Worm (Caenorhabditis elegans) whole organism, mixed stage, embryonic: ENCODE measurements around the gene Y44F5A.1.
A peak's percentile ranks its signal among the peaks of the same experiment; 100 is the strongest.

Experiments used
- M03D4.4 ChIP-seq: sonication (generic microtip); optimal IDR thresholded peaks from 2 replicates; lab custom pipeline; 2017; ENCODE audit warnings: mild to moderate bottlenecking, missing genetic modification characterization, missing compliant biosample characterization
- bed-3 ChIP-seq: fragments of 200-800 bp; sonication (Bioruptor generic); optimal IDR thresholded peaks from 3 replicates; lab custom pipeline; 2018; ENCODE audit warnings: mild to moderate bottlenecking, missing genetic modification characterization, moderate library complexity, missing compliant biosample characterization
- blmp-1 ChIP-seq: fragments of 150-350 bp; optimal IDR thresholded peaks from 2 replicates; lab custom pipeline; 2014; ENCODE audit warnings: missing biosample characterization, missing genetic modification characterization
- ceh-39 ChIP-seq: fragments of 150-350 bp; optimal IDR thresholded peaks from 2 replicates; lab custom pipeline; 2014; ENCODE audit warnings: missing biosample characterization, missing genetic modification characterization
- ceh-43 ChIP-seq: fragments of 200-800 bp; sonication (Bioruptor generic); optimal IDR thresholded peaks from 2 replicates; lab custom pipeline; 2018; ENCODE audit warnings: mild to moderate bottlenecking, missing genetic modification characterization, moderate library complexity, missing compliant biosample characterization
- ceh-83 ChIP-seq: fragments of 200-800 bp; sonication (Bioruptor generic); optimal IDR thresholded peaks from 2 replicates; lab custom pipeline; 2018; ENCODE audit warnings: mild to moderate bottlenecking, missing genetic modification characterization, missing compliant biosample characterization
- ces-1 ChIP-seq: fragments of 150-350 bp; optimal IDR thresholded peaks from 2 replicates; lab custom pipeline; 2014; ENCODE audit warnings: missing biosample characterization, missing genetic modification reagents, missing genetic modification characterization
- cnd-1 ChIP-seq: fragments of 200-800 bp; sonication (Bioruptor generic); optimal IDR thresholded peaks from 2 replicates; lab custom pipeline; 2018; ENCODE audit warnings: mild to moderate bottlenecking, missing genetic modification characterization, missing compliant biosample characterization
- drap-1 ChIP-seq: fragments of 200-800 bp; sonication (Bioruptor generic); optimal IDR thresholded peaks from 3 replicates; lab custom pipeline; 2018; ENCODE audit warnings: mild to moderate bottlenecking, missing genetic modification characterization, missing compliant biosample characterization
- elt-1 ChIP-seq: sonication (generic microtip); optimal IDR thresholded peaks from 2 replicates; lab custom pipeline; 2017; ENCODE audit warnings: missing genetic modification characterization, mild to moderate bottlenecking, missing compliant biosample characterization, antibody characterized with exemption, moderate library complexity, borderline replicate concordance; ENCODE audit not compliant: insufficient read depth
- elt-3 ChIP-seq: fragments of 150-350 bp; optimal IDR thresholded peaks from 2 replicates; lab custom pipeline; 2014; ENCODE audit warnings: missing biosample characterization, missing genetic modification characterization
- flh-1 ChIP-seq: fragments of 200-800 bp; sonication (Bioruptor generic); optimal IDR thresholded peaks from 2 replicates; lab custom pipeline; 2018; ENCODE audit warnings: mild to moderate bottlenecking, missing genetic modification characterization, moderate library complexity, missing compliant biosample characterization
- ham-2 ChIP-seq: fragments of 200-800 bp; sonication (Bioruptor generic); optimal IDR thresholded peaks from 2 replicates; lab custom pipeline; 2018; ENCODE audit warnings: mild to moderate bottlenecking, missing genetic modification characterization, missing compliant biosample characterization
- hlh-1 ChIP-seq: fragments of 150-350 bp; optimal IDR thresholded peaks from 2 replicates; lab custom pipeline; 2014; ENCODE audit warnings: missing biosample characterization, missing genetic modification reagents, missing genetic modification characterization
- lin-13 ChIP-seq: fragments of 150-350 bp; optimal IDR thresholded peaks from 2 replicates; lab custom pipeline; 2014; ENCODE audit warnings: missing biosample characterization, missing genetic modification characterization
- lin-32 ChIP-seq: fragments of 200-800 bp; sonication (Bioruptor generic); optimal IDR thresholded peaks from 2 replicates; lab custom pipeline; 2018; ENCODE audit warnings: mild to moderate bottlenecking, missing genetic modification characterization, missing compliant biosample characterization
- lsy-2 ChIP-seq: fragments of 150-350 bp; optimal IDR thresholded peaks from 2 replicates; lab custom pipeline; 2014; ENCODE audit warnings: missing biosample characterization, missing genetic modification characterization
- mab-5 ChIP-seq: fragments of 150-350 bp; optimal IDR thresholded peaks from 2 replicates; lab custom pipeline; 2014; ENCODE audit warnings: missing biosample characterization, missing genetic modification characterization
- mep-1 ChIP-seq: fragments of 150-350 bp; optimal IDR thresholded peaks from 2 replicates; lab custom pipeline; 2017; ENCODE audit warnings: missing biosample characterization, missing genetic modification reagents, missing genetic modification characterization, inconsistent platforms
- mls-2 ChIP-seq: sonication (generic microtip); optimal IDR thresholded peaks from 2 replicates; lab custom pipeline; 2016; ENCODE audit warnings: mild to moderate bottlenecking, missing genetic modification characterization, moderate library complexity, missing compliant biosample characterization
- nhr-12 ChIP-seq: fragments of 150-350 bp; optimal IDR thresholded peaks from 2 replicates; lab custom pipeline; 2014; ENCODE audit warnings: missing biosample characterization, missing genetic modification characterization
- nhr-2 ChIP-seq: fragments of 150-350 bp; optimal IDR thresholded peaks from 2 replicates; lab custom pipeline; 2014; ENCODE audit warnings: missing biosample characterization, missing genetic modification characterization
- nhr-237 ChIP-seq: fragments of 150-350 bp; optimal IDR thresholded peaks from 2 replicates; lab custom pipeline; 2014; ENCODE audit warnings: missing biosample characterization, missing genetic modification characterization
- nhr-28 ChIP-seq: fragments of 150-350 bp; optimal IDR thresholded peaks from 2 replicates; lab custom pipeline; 2014; ENCODE audit warnings: missing biosample characterization, missing genetic modification characterization
- nhr-76 ChIP-seq: sonication (generic microtip); optimal IDR thresholded peaks from 2 replicates; lab custom pipeline; 2017; ENCODE audit warnings: missing biosample characterization, missing genetic modification characterization
- pha-4 ChIP-seq: fragments of 150-350 bp; optimal IDR thresholded peaks from 2 replicates; lab custom pipeline; 2018; ENCODE audit warnings: missing biosample characterization, missing genetic modification reagents, missing genetic modification characterization
- sem-2 ChIP-seq: fragments of 200-800 bp; sonication (Bioruptor generic); optimal IDR thresholded peaks from 2 replicates; lab custom pipeline; 2018; ENCODE audit warnings: mild to moderate bottlenecking, missing genetic modification characterization, missing compliant biosample characterization
- snpc-4 ChIP-seq: fragments of 150-350 bp; optimal IDR thresholded peaks from 2 replicates; lab custom pipeline; 2014; ENCODE audit warnings: missing biosample characterization, missing genetic modification characterization
- sptf-1 ChIP-seq: sonication (generic microtip); optimal IDR thresholded peaks from 2 replicates; lab custom pipeline; 2017; ENCODE audit warnings: mild to moderate bottlenecking, missing genetic modification characterization, moderate library complexity, missing compliant biosample characterization
- tbx-8 ChIP-seq: fragments of 200-800 bp; sonication (Bioruptor generic); optimal IDR thresholded peaks from 2 replicates; lab custom pipeline; 2018; ENCODE audit warnings: mild to moderate bottlenecking, missing genetic modification characterization, moderate library complexity, missing compliant biosample characterization
- unc-120 ChIP-seq: sonication (generic microtip); optimal IDR thresholded peaks from 2 replicates; lab custom pipeline; 2017; ENCODE audit warnings: missing genetic modification characterization, missing compliant biosample characterization; ENCODE audit not compliant: poor library complexity, severe bottlenecking
- unc-39 ChIP-seq: fragments of 150-350 bp; optimal IDR thresholded peaks from 2 replicates; lab custom pipeline; 2014; ENCODE audit warnings: missing biosample characterization, missing genetic modification characterization
- unc-62 ChIP-seq: fragments of 150-350 bp; optimal IDR thresholded peaks from 2 replicates; lab custom pipeline; 2014; ENCODE audit warnings: missing biosample characterization, missing genetic modification reagents, missing genetic modification characterization
- zip-8 ChIP-seq: fragments of 150-350 bp; optimal IDR thresholded peaks from 2 replicates; lab custom pipeline; 2014; ENCODE audit warnings: missing biosample characterization, missing genetic modification characterization
- ztf-11 ChIP-seq: fragments of 150-350 bp; optimal IDR thresholded peaks from 2 replicates; lab custom pipeline; 2014; ENCODE audit warnings: missing biosample characterization, missing genetic modification characterization

Gene Y44F5A.1

ce11 chrIII:4283175-4283574, 35.7 kb upstream of the Y44F5A.1 start:
- TF ChIP-seq unc-120 (tag; lab: Kevin White, UChicago) (peak; percentile 81), ztf-11 (tag; lab: Kevin White, UChicago) (no peak), ces-1 (peak; percentile 10), hlh-1 (tag; lab: Kevin White, UChicago) (peak; percentile 99), ham-2 (no peak), unc-62 (peak; percentile 73)
- TF ChIP-seq, all 35 proteins: peak for 4

DNA sequence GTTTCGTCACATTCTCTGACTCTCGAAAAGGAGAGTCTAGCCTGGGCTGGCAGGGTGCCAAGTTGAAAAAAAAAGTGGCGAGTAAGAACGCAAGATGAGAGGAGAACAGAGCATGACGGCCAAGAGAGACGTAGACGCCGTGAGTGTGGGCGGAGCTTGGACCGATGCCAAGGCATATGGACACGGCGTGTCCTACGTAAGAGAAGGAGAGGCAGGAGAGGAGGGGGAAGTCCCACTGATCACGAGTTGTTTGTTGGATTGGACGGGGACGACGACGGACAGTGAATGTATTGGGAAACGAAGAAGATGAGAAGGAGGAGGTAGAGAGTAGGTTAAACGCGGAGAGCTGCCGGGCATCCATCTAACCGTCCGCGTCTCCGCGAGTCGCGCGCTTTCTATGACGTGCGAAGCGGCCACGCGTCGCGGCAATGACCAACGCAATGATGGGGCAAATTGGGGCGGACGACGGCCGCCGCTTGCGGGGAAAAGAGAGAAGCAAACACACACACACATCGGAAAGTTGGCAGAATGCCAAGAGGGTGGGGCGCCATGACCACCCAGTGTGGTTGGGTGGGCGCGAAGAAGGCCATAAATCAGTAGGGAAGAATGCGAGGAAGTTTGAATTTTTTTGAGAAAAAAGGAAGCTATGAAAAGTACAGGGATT, 34.6 kb upstream of the Y44F5A.1 start:
- peak; percentile 68 for TF ChIP-seq lsy-2 (tag; lab: Kevin White, UChicago)
- TF ChIP-seq cnd-1, result peak; percentile 80
- peak; percentile 93 for TF ChIP-seq ceh-39 (tag; lab: Kevin White, UChicago)
- TF ChIP-seq pha-4 (tag; lab: Kevin White, UChicago), result peak; percentile 92
- TF ChIP-seq ceh-43, result peak; percentile 69
- TF ChIP-seq hlh-1 (tag; lab: Kevin White, UChicago), result peak; percentile 73
- TF ChIP-seq mls-2, result peak; percentile 93
- peak; percentile 94 for TF ChIP-seq mep-1
- peak; percentile 40 for TF ChIP-seq flh-1 (GFP tag; lab: Kevin White, UChicago)
- TF ChIP-seq blmp-1 (tag; lab: Kevin White, UChicago), result no peak
- no peak for TF ChIP-seq elt-3 (tag; lab: Kevin White, UChicago)
- TF ChIP-seq unc-62, result peak; percentile 99
- TF ChIP-seq sptf-1 (tag; lab: Kevin White, UChicago), result peak; percentile 74
- TF ChIP-seq elt-1 (tag; lab: Kevin White, UChicago), result peak; percentile 48
- TF ChIP-seq nhr-2 (tag; lab: Kevin White, UChicago), result peak; percentile 65
- TF ChIP-seq ham-2, result peak; percentile 98
- peak; percentile 86 for TF ChIP-seq nhr-12 (tag; lab: Kevin White, UChicago)
- TF ChIP-seq snpc-4 (tag; lab: Kevin White, UChicago), result no peak
- peak; percentile 64 for TF ChIP-seq lin-13
- TF ChIP-seq nhr-28, result no peak
- no peak for TF ChIP-seq nhr-76
- TF ChIP-seq M03D4.4 (tag; lab: Kevin White, UChicago), result peak; percentile 81
- no peak for TF ChIP-seq lin-32 (GFP tag; lab: Kevin White, UChicago)
- TF ChIP-seq sem-2 (GFP tag; lab: Kevin White, UChicago), result no peak
- TF ChIP-seq ztf-11 (tag; lab: Kevin White, UChicago), result peak; percentile 81
- TF ChIP-seq drap-1 (GFP tag; lab: Kevin White, UChicago), result peak; percentile 84
- TF ChIP-seq zip-8 (tag; lab: Kevin White, UChicago), result no peak
- TF ChIP-seq tbx-8 (GFP tag; lab: Kevin White, UChicago), result peak; percentile 61
- peak; percentile 79 for TF ChIP-seq nhr-237 (tag; lab: Kevin White, UChicago)
- TF ChIP-seq unc-39, result peak; percentile 60
- peak; percentile 91 for TF ChIP-seq ces-1
- TF ChIP-seq mab-5 (tag; lab: Kevin White, UChicago), result no peak
- TF ChIP-seq unc-120 (tag; lab: Kevin White, UChicago), result peak; percentile 97
- TF ChIP-seq bed-3 (GFP tag; lab: Kevin White, UChicago), result no peak
- TF ChIP-seq ceh-83 (GFP tag; lab: Kevin White, UChicago), result no peak

- TF ChIP-seq mep-1 (peak; percentile 10), mls-2 (peak; percentile 36), tbx-8 (GFP tag; lab: Kevin White, UChicago) (no peak), bed-3 (GFP tag; lab: Kevin White, UChicago) (no peak), nhr-2 (tag; lab: Kevin White, UChicago) (no peak), unc-62 (peak; percentile 67), elt-3 (tag; lab: Kevin White, UChicago) (no peak), nhr-76 (no peak), sptf-1 (tag; lab: Kevin White, UChicago) (peak; percentile 45), unc-39 (no peak), elt-1 (tag; lab: Kevin White, UChicago) (no peak), cnd-1 (peak; percentile 49), nhr-237 (tag; lab: Kevin White, UChicago) (no peak), ztf-11 (tag; lab: Kevin White, UChicago) (no peak), nhr-28 (no peak), ceh-83 (GFP tag; lab: Kevin White, UChicago) (no peak), lin-32 (GFP tag; lab: Kevin White, UChicago) (no peak), ham-2 (peak; percentile 58), drap-1 (GFP tag; lab: Kevin White, UChicago) (peak; percentile 35), ceh-43 (no peak), zip-8 (tag; lab: Kevin White, UChicago) (no peak), ces-1 (no peak), nhr-12 (tag; lab: Kevin White, UChicago) (no peak), blmp-1 (tag; lab: Kevin White, UChicago) (no peak), lin-13 (peak; percentile 13), hlh-1 (tag; lab: Kevin White, UChicago) (peak; percentile 62), sem-2 (GFP tag; lab: Kevin White, UChicago) (no peak), mab-5 (tag; lab: Kevin White, UChicago) (no peak), pha-4 (tag; lab: Kevin White, UChicago) (no peak), snpc-4 (tag; lab: Kevin White, UChicago) (no peak), lsy-2 (tag; lab: Kevin White, UChicago) (peak; percentile 25), flh-1 (GFP tag; lab: Kevin White, UChicago) (no peak), ceh-39 (tag; lab: Kevin White, UChicago) (peak; percentile 8), M03D4.4 (tag; lab: Kevin White, UChicago) (peak; percentile 73), unc-120 (tag; lab: Kevin White, UChicago) (peak; percentile 68)
Observed at ce11 chrIII:4280215-4281173, 33.0 kb upstream of the Y44F5A.1 start, which contains the start of gene sup-26. TSS of gene sup-26 (minus strand) at chrIII:4280224.
